Fruit fly (Drosophila melanogaster) whole organism, embryonic: Measurements from ENCODE around the gene trbd.

ENCODE experiments used
- CG11504 ChIP-seq: fragments of 200-800 bp; sonication (Bioruptor generic); optimal IDR thresholded peaks from 3 replicates; lab custom pipeline; 2019; ENCODE audit warnings: missing biosample characterization, mild to moderate bottlenecking, missing genetic modification characterization, moderate library complexity
- CG11560 ChIP-seq: fragments of 200-800 bp; sonication (Bioruptor generic); IDR thresholded peaks from 3 replicates; pipeline ENCODE4 v1.3.6; 2022; ENCODE audit warnings: missing biosample characterization, missing genetic modification characterization
- CG12299 ChIP-seq: fragments of 200-800 bp; sonication (Bioruptor generic); optimal IDR thresholded peaks from 2 replicates; lab custom pipeline; 2018; ENCODE audit warnings: missing biosample characterization, mild to moderate bottlenecking, missing genetic modification characterization
- CG12769 ChIP-seq: fragments of 200-800 bp; sonication (Bioruptor generic); optimal IDR thresholded peaks from 2 replicates; lab custom pipeline; 2019; ENCODE audit warnings: missing biosample characterization, mild to moderate bottlenecking, missing genetic modification characterization, moderate library complexity
- CG15696 ChIP-seq: fragments of 200-800 bp; sonication (Bioruptor generic); optimal IDR thresholded peaks from 2 replicates; lab custom pipeline; 2019; ENCODE audit warnings: missing biosample characterization, mild to moderate bottlenecking, missing genetic modification characterization, moderate library complexity
- CG16863 ChIP-seq: fragments of 200-800 bp; sonication (Bioruptor generic); optimal IDR thresholded peaks from 3 replicates; lab custom pipeline; 2016; ENCODE audit warnings: missing biosample characterization, missing genetic modification characterization
- CG1792 ChIP-seq: fragments of 200-800 bp; sonication (Bioruptor generic); optimal IDR thresholded peaks from 2 replicates; lab custom pipeline; 2016; ENCODE audit warnings: missing biosample characterization, missing genetic modification characterization
- CG18619 ChIP-seq: fragments of 200-800 bp; sonication (Bioruptor generic); optimal IDR thresholded peaks from 3 replicates; lab custom pipeline; 2017; ENCODE audit warnings: missing biosample characterization, mild to moderate bottlenecking, missing genetic modification characterization
- CG30020 ChIP-seq: fragments of 200-800 bp; optimal IDR thresholded peaks from 2 replicates; lab custom pipeline; 2019; ENCODE audit warnings: missing biosample characterization, mild to moderate bottlenecking, missing genetic modification characterization, moderate library complexity
- CG32767 ChIP-seq: fragments of 200-800 bp; sonication (Bioruptor generic); IDR thresholded peaks from 2 replicates; pipeline ENCODE4 v1.3.6; 2022; ENCODE audit warnings: missing biosample characterization, missing genetic modification characterization
- CG34422 ChIP-seq: fragments of 200-800 bp; sonication (Bioruptor generic); IDR thresholded peaks from 3 replicates; pipeline ENCODE4 v1.3.6; 2022; ENCODE audit warnings: missing biosample characterization, missing genetic modification characterization
- CG3995 ChIP-seq: fragments of 200-800 bp; sonication (Bioruptor generic); optimal IDR thresholded peaks from 3 replicates; lab custom pipeline; 2016; ENCODE audit warnings: missing biosample characterization, missing genetic modification characterization
- CG5953 ChIP-seq: fragments of 200-800 bp; sonication (Bioruptor generic); IDR thresholded peaks from 2 replicates; pipeline ENCODE4 v1.3.6; 2022; ENCODE audit warnings: missing biosample characterization, missing genetic modification characterization
- CG6272 ChIP-seq: fragments of 200-800 bp; sonication (Bioruptor generic); IDR thresholded peaks from 2 replicates; pipeline ENCODE4 v1.3.6; 2022; ENCODE audit warnings: missing biosample characterization, missing genetic modification characterization
- CG7963 ChIP-seq: fragments of 200-800 bp; sonication (Bioruptor generic); IDR thresholded peaks from 3 replicates; pipeline ENCODE4 v1.3.6; 2022; ENCODE audit warnings: missing biosample characterization, missing genetic modification characterization; ENCODE audit not compliant: partially characterized antibody
- CG9797 ChIP-seq: fragments of 200-800 bp; sonication (Bioruptor generic); optimal IDR thresholded peaks from 3 replicates; lab custom pipeline; 2018; ENCODE audit warnings: missing biosample characterization, mild to moderate bottlenecking, missing genetic modification characterization
- CG9932 ChIP-seq: fragments of 200-800 bp; sonication (Bioruptor generic); IDR thresholded peaks from 2 replicates; pipeline ENCODE4 v1.3.6; 2022; ENCODE audit warnings: missing biosample characterization, missing genetic modification characterization
- D ChIP-seq, 2 experiments: fragments of 200-800 bp in 1 of 2; fragments of >200 bp in 1 of 2; sonication (Bioruptor generic) in 1 of 2; optimal IDR thresholded peaks; 2 replicates in 1 of 2; 3 replicates in 1 of 2; lab custom pipeline; 2017; ENCODE audit warnings: mild to moderate bottlenecking in 1 of 2, missing biosample characterization in 1 of 2, missing genetic modification characterization in 1 of 2, missing genetic modification reagents in 1 of 2
- Dll ChIP-seq: fragments of 200-800 bp; sonication (Bioruptor generic); IDR thresholded peaks from 4 replicates; pipeline ENCODE4 v1.3.6; 2022; ENCODE audit warnings: missing biosample characterization, missing genetic modification characterization; ENCODE audit not compliant: partially characterized antibody
- Doc2 ChIP-seq: fragments of 200-800 bp; sonication (Bioruptor generic); IDR thresholded peaks from 2 replicates; pipeline ENCODE4 v1.3.6; 2022; ENCODE audit warnings: missing biosample characterization, missing genetic modification characterization
- Doc3 ChIP-seq: fragments of 200-800 bp; sonication (Bioruptor generic); IDR thresholded peaks from 3 replicates; pipeline ENCODE4 v1.3.6; 2022; ENCODE audit warnings: missing biosample characterization, missing genetic modification characterization; ENCODE audit not compliant: partially characterized antibody
- Dp ChIP-seq: fragments of 200-800 bp; sonication (Bioruptor generic); optimal IDR thresholded peaks from 2 replicates; lab custom pipeline; 2018; ENCODE audit warnings: missing biosample characterization, mild to moderate bottlenecking, missing genetic modification characterization, moderate library complexity
- Dref ChIP-seq: fragments of 200-800 bp; sonication (Bioruptor generic); IDR thresholded peaks from 2 replicates; pipeline ENCODE4 v1.3.6; 2022; ENCODE audit warnings: missing biosample characterization, missing genetic modification characterization
- Ets65A ChIP-seq: fragments of 200-800 bp; sonication (Bioruptor generic); peaks from one replicate; lab custom pipeline; 2016; ENCODE audit warnings: missing biosample characterization, missing genetic modification characterization
- HLH4C ChIP-seq: fragments of 200-800 bp; sonication (Bioruptor generic); IDR thresholded peaks from 3 replicates; pipeline ENCODE4 v1.3.6; 2022; ENCODE audit warnings: missing biosample characterization, missing genetic modification characterization; ENCODE audit not compliant: partially characterized antibody
- Hey ChIP-seq: fragments of 200-800 bp; sonication (Bioruptor generic); optimal IDR thresholded peaks from 3 replicates; lab custom pipeline; 2018; ENCODE audit warnings: missing biosample characterization, mild to moderate bottlenecking, missing genetic modification characterization
- HmgZ ChIP-seq: fragments of 200-800 bp; sonication (Bioruptor generic); optimal IDR thresholded peaks from 2 replicates; lab custom pipeline; 2018; ENCODE audit warnings: missing biosample characterization, mild to moderate bottlenecking, missing genetic modification characterization
- Lhr ChIP-seq: fragments of 200-800 bp; sonication (Bioruptor generic); optimal IDR thresholded peaks from 3 replicates; lab custom pipeline; 2017; ENCODE audit warnings: mild to moderate bottlenecking, missing biosample characterization, missing genetic modification reagents, missing genetic modification characterization
- Med ChIP-seq: fragments of 200-800 bp; sonication (Bioruptor generic); peaks from one replicate; lab custom pipeline; 2016; ENCODE audit warnings: missing biosample characterization, missing genetic modification characterization, mild to moderate bottlenecking, inconsistent platforms, moderate library complexity
- Pdp1 ChIP-seq, 2 experiments: fragments of 200-800 bp; sonication (Bioruptor generic); optimal IDR thresholded peaks; 3 replicates each; lab custom pipeline; 2016; ENCODE audit warnings: missing biosample characterization in 2 of 2, missing genetic modification characterization in 2 of 2, mild to moderate bottlenecking in 1 of 2, moderate library complexity in 1 of 2
- al ChIP-seq: fragments of 200-800 bp; sonication (Bioruptor generic); IDR thresholded peaks from 2 replicates; pipeline ENCODE4 v1.3.6; 2022; ENCODE audit warnings: missing biosample characterization, missing genetic modification characterization
- amos ChIP-seq: fragments of 200-800 bp; sonication (Bioruptor generic); IDR thresholded peaks from 2 replicates; pipeline ENCODE4 v1.3.6; 2022; ENCODE audit warnings: missing biosample characterization, missing genetic modification characterization; ENCODE audit not compliant: partially characterized antibody
- bbx ChIP-seq: fragments of 200-800 bp; sonication (Bioruptor generic); IDR thresholded peaks from 2 replicates; pipeline ENCODE4 v1.3.6; 2022; ENCODE audit warnings: missing biosample characterization, missing genetic modification characterization; ENCODE audit not compliant: partially characterized antibody
- cad ChIP-seq: fragments of >200 bp; optimal IDR thresholded peaks from 2 replicates; lab custom pipeline; 2017; ENCODE audit warnings: missing biosample characterization, missing genetic modification characterization
- dan ChIP-seq: fragments of 200-800 bp; sonication (Bioruptor generic); IDR thresholded peaks from 2 replicates; pipeline ENCODE4 v1.3.6; 2022; ENCODE audit warnings: missing biosample characterization, missing genetic modification characterization
- hb ChIP-seq: fragments of 200-800 bp; sonication (Bioruptor generic); IDR thresholded peaks from 3 replicates; pipeline ENCODE4 v1.3.6; 2022; ENCODE audit warnings: missing biosample characterization, missing genetic modification characterization; ENCODE audit not compliant: partially characterized antibody
- inv ChIP-seq: fragments of 200-800 bp; sonication (Bioruptor generic); IDR thresholded peaks from 2 replicates; pipeline ENCODE4 v1.3.6; 2022; ENCODE audit warnings: missing biosample characterization, missing genetic modification characterization; ENCODE audit not compliant: partially characterized antibody
- knrl ChIP-seq: fragments of 200-800 bp; sonication (Bioruptor generic); IDR thresholded peaks from 3 replicates; pipeline ENCODE4 v1.3.6; 2022; ENCODE audit warnings: missing biosample characterization, missing genetic modification characterization; ENCODE audit not compliant: partially characterized antibody
- lov ChIP-seq, 2 experiments: fragments of 200-800 bp in 1 of 2; fragments of >200 bp in 1 of 2; sonication (Bioruptor generic) in 1 of 2; IDR thresholded peaks in 1 of 2; optimal IDR thresholded peaks in 1 of 2; 2 replicates in 1 of 2; 3 replicates in 1 of 2; pipeline versions ENCODE4 v1.3.6 to Lab custom; 2017 to 2022; ENCODE audit warnings: missing biosample characterization in 1 of 2, missing genetic modification characterization in 1 of 2
- mld ChIP-seq: fragments of 200-800 bp; sonication (Bioruptor generic); IDR thresholded peaks from 3 replicates; pipeline ENCODE4 v1.3.6; 2022; ENCODE audit warnings: missing biosample characterization, missing genetic modification characterization; ENCODE audit not compliant: partially characterized antibody
- nau ChIP-seq: fragments of 200-800 bp; sonication (Bioruptor generic); optimal IDR thresholded peaks from 3 replicates; lab custom pipeline; 2017; ENCODE audit warnings: missing biosample characterization, mild to moderate bottlenecking, missing genetic modification characterization, missing genetic modification reagents
- rib ChIP-seq: fragments of 200-800 bp; sonication (Bioruptor generic); IDR thresholded peaks from 2 replicates; pipeline ENCODE4 v1.3.6; 2022; ENCODE audit warnings: missing biosample characterization, missing genetic modification characterization
- sens ChIP-seq: fragments of 200-800 bp; sonication (Bioruptor generic); peaks from one replicate; lab custom pipeline; 2016; ENCODE audit warnings: missing biosample characterization, missing genetic modification characterization
- sug ChIP-seq: fragments of 200-800 bp; optimal IDR thresholded peaks from 2 replicates; lab custom pipeline; 2019; ENCODE audit warnings: missing biosample characterization, mild to moderate bottlenecking, missing genetic modification characterization, moderate library complexity
- ttk ChIP-seq: fragments of 200-800 bp; sonication (Bioruptor generic); IDR thresholded peaks from 2 replicates; pipeline ENCODE4 v2.1.2; 2022; ENCODE audit warnings: missing biosample characterization, missing genetic modification characterization
- unc-4 ChIP-seq: fragments of 200-800 bp; sonication (Bioruptor generic); IDR thresholded peaks from 2 replicates; pipeline ENCODE4 v1.3.6; 2022; ENCODE audit warnings: missing biosample characterization, missing genetic modification characterization; ENCODE audit not compliant: partially characterized antibody

trbd gene

dm6 chr3R:9743995-9744394 lies 33.2 kb upstream of the trbd start:
- TF ChIP-seq CG5953 (GFP tag; lab: Robert Waterston, UW): no peak
- TF ChIP-seq CG12299 (tag; lab: Kevin White, UChicago): no peak
- TF ChIP-seq Pdp1 (GFP tag; optimal IDR thresholded peaks at IDR 0.05; lab: Kevin White, UChicago): no peak
- 0 out of 3 replicates have a peak, but pooled peaks have one; percentile 33 for TF ChIP-seq CG34422
- peak; percentile 55 for TF ChIP-seq Ets65A
- no peak for TF ChIP-seq rib (GFP tag; lab: Robert Waterston, UW)
- TF ChIP-seq lov (optimal IDR thresholded peaks at IDR 0.05; lab: Kevin White, UChicago): no peak
- no peak for TF ChIP-seq lov (GFP tag; IDR thresholded peaks at IDR 0.05; lab: Robert Waterston, UW)
- no peak for TF ChIP-seq CG7963 (GFP tag; lab: Robert Waterston, UW)

- no peak for TF ChIP-seq CG12769 (tag; lab: Kevin White, UChicago)
- TF ChIP-seq Med (GFP tag; lab: Kevin White, UChicago): peak; percentile 22
- peak; percentile 62 for TF ChIP-seq sens
Measured at dm6 chr3R:9743217-9743616, 32.4 kb upstream of the trbd start, which contains the start of gene CG31415. CG31415 (plus strand) TSS chr3R:9743517.

dm6 chr3R:9740713-9741112 lies 29.9 kb upstream of the trbd start, which contains the start of gene Pnn:
Pnn (plus strand) TSS chr3R:9740899.
- TF ChIP-seq ttk (GFP tag; lab: Robert Waterston, UW) (no peak), CG30020 (tag; lab: Kevin White, UChicago) (peak; percentile 63), CG15696 (no peak), nau (GFP tag; lab: Kevin White, UChicago) (no peak), CG11504 (tag; lab: Kevin White, UChicago) (no peak), amos (peak; percentile 93), CG1792 (GFP tag; lab: Kevin White, UChicago) (no peak), Dref (GFP tag; lab: Robert Waterston, UW) (peak; percentile 81), hb (GFP tag; lab: Robert Waterston, UW) (peak; percentile 86), Dp (GFP tag; lab: Kevin White, UChicago) (peak; percentile 27), dan (GFP tag; lab: Robert Waterston, UW) (no peak), knrl (GFP tag; lab: Robert Waterston, UW) (peak; percentile 92), CG11560 (tag; lab: Robert Waterston, UW) (no peak), unc-4 (GFP tag; lab: Robert Waterston, UW) (peak; percentile 90), CG18619 (GFP tag; lab: Kevin White, UChicago) (no peak), cad (peak; percentile 30), mld (GFP tag; lab: Robert Waterston, UW) (peak; percentile 68; the same call in 1 of the 3 replicates), CG16863 (no peak), CG9797 (peak; percentile 17), Doc3 (GFP tag; lab: Robert Waterston, UW) (peak; percentile 86), D (optimal IDR thresholded peaks at IDR 0.05; lab: Kevin White, UChicago) (no peak), D (GFP tag; optimal IDR thresholded peaks at IDR 0.05; lab: Kevin White, UChicago) (peak; percentile 16), Hey (tag; lab: Kevin White, UChicago) (no peak), inv (GFP tag; lab: Robert Waterston, UW) (peak; percentile 86), CG6272 (no peak), HmgZ (tag; lab: Kevin White, UChicago) (peak; percentile 21), CG32767 (GFP tag; lab: Robert Waterston, UW) (0 out of 2 replicates have a peak, but pooled peaks have one; percentile 19), Lhr (GFP tag; lab: Kevin White, UChicago) (no peak), sug (tag; lab: Kevin White, UChicago) (peak; percentile 10), Dll (GFP tag; lab: Robert Waterston, UW) (peak; percentile 91), Doc2 (no peak), bbx (peak; percentile 88), CG9932 (GFP tag; lab: Robert Waterston, UW) (no peak), HLH4C (GFP tag; lab: Robert Waterston, UW) (peak; percentile 84), CG3995 (GFP tag; lab: Kevin White, UChicago) (peak; percentile 95), al (0 out of 2 replicates have a peak, but pooled peaks have one; percentile 6)
